Fruit fly (Drosophila melanogaster): Measurements from ENCODE around the gene CheA84a.

The CheA84a gene

DNA sequence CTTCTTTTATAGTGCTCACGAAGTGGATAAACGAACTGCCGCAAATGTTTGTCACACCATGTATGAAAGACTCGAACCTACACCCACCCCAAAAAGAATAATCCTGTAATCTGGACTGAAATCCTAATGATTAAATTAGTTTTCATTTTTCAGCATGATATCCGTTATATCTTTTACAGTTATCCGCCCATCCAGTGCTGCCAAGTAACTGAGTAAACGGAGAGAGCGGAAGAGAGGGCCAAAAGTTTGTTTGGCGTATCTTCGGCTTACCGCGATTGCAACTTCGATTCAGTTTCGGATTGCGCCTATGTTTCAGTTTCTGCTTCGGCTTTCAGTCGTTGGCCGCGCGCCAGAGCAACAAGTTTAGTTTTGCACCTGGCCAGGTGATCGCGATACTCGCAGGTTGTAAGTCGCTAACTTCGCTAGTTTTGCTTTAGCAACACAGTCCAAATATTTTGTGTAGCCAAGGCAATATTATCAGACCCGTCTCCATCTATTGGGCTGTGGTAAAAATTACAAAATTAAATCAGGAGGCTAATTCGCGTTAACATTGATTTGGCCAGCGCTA, 45.6 kb upstream of the CheA84a start, which contains the start of gene mtg (continued):
- no peak for TF ChIP-seq NC2α (GFP tag; optimal IDR thresholded peaks at IDR 0.05)
- 0 out of 2 replicates have a peak, but pooled peaks have one; percentile 11 for TF ChIP-seq CG13287 (GFP tag; IDR thresholded peaks at IDR 0.05; ENCODE audit: partially characterized antibody)
- peak; percentile 65 for TF ChIP-seq Jarid2 (GFP tag; optimal IDR thresholded peaks at IDR 0.05)
- no peak for TF ChIP-seq Hr39 (optimal IDR thresholded peaks at IDR 0.05)
- no peak for TF ChIP-seq CG5180 (GFP tag; optimal IDR thresholded peaks at IDR 0.05)
- TF ChIP-seq CG9609 (GFP tag; optimal IDR thresholded peaks at IDR 0.05), result no peak
- no peak for TF ChIP-seq peb (GFP tag; IDR thresholded peaks at IDR 0.05)
- TF ChIP-seq chinmo (GFP tag; IDR thresholded peaks at IDR 0.05; ENCODE audit: partially characterized antibody), result 0 out of 4 replicates have a peak, but pooled peaks have one; percentile 35
- no peak for TF ChIP-seq zf30C (GFP tag; optimal IDR thresholded peaks at IDR 0.05)
- TF ChIP-seq CG7556 (GFP tag; optimal IDR thresholded peaks at IDR 0.05), result no peak
- TF ChIP-seq D19B (GFP tag; optimal IDR thresholded peaks at IDR 0.05), result no peak
- no peak for TF ChIP-seq gt (GFP tag; IDR thresholded peaks at IDR 0.05)
- TF ChIP-seq CG10267 (tag; optimal IDR thresholded peaks at IDR 0.05), result no peak
- TF ChIP-seq CG1529 (GFP tag; optimal IDR thresholded peaks at IDR 0.05), result peak; percentile 69
- TF ChIP-seq C15 (GFP tag; IDR thresholded peaks at IDR 0.05), result no peak
- no peak for TF ChIP-seq Dek (tag; optimal IDR thresholded peaks at IDR 0.05)
- TF ChIP-seq CG34422 (GFP tag; IDR thresholded peaks at IDR 0.05), result peak; percentile 18; the same call in 1 of the 3 replicates
- no peak for TF ChIP-seq fd3F (GFP tag; optimal IDR thresholded peaks at IDR 0.05)
- TF ChIP-seq Ptx1 (GFP tag; IDR thresholded peaks at IDR 0.05), result no peak
- no peak for TF ChIP-seq tgo (GFP tag; IDR thresholded peaks at IDR 0.05)
- no peak for TF ChIP-seq emc (GFP tag; optimal IDR thresholded peaks at IDR 0.05)
- TF ChIP-seq CG2116 (GFP tag; optimal IDR thresholded peaks at IDR 0.05), result no peak
- TF ChIP-seq trem (tag; optimal IDR thresholded peaks at IDR 0.05), result no peak
- TF ChIP-seq CG17912 (GFP tag; optimal IDR thresholded peaks at IDR 0.05), result no peak
- TF ChIP-seq CG8281 (tag; optimal IDR thresholded peaks at IDR 0.05), result no peak
- no peak for TF ChIP-seq CG1024 (GFP tag; IDR thresholded peaks at IDR 0.05)
- TF ChIP-seq pfk (GFP tag; optimal IDR thresholded peaks at IDR 0.05), result no peak
- no peak for TF ChIP-seq dan (GFP tag; IDR thresholded peaks at IDR 0.05)
- no peak for TF ChIP-seq eve (GFP tag; optimal IDR thresholded peaks at IDR 0.05)
- TF ChIP-seq tx (GFP tag; optimal IDR thresholded peaks at IDR 0.05), result no peak
- no peak for TF ChIP-seq tin (GFP tag; optimal IDR thresholded peaks at IDR 0.05)
- TF ChIP-seq nerfin-2 (GFP tag; IDR thresholded peaks at IDR 0.05; ENCODE audit: partially characterized antibody), result no peak
- TF ChIP-seq CG12942 (GFP tag; optimal IDR thresholded peaks at IDR 0.05), result no peak
- no peak for TF ChIP-seq Vsx1 (GFP tag; optimal IDR thresholded peaks at IDR 0.05)
- no peak; the same call in 2 of the 3 replicates for TF ChIP-seq ci (GFP tag; IDR thresholded peaks at IDR 0.05)
- no peak for TF ChIP-seq Gug (GFP tag; IDR thresholded peaks at IDR 0.05)
- no peak for TF ChIP-seq Spps (tag; optimal IDR thresholded peaks at IDR 0.05)
- no peak for TF ChIP-seq usp (GFP tag; optimal IDR thresholded peaks at IDR 0.05)
- no peak for TF ChIP-seq Hmx (GFP tag; optimal IDR thresholded peaks at IDR 0.05)
- no peak for TF ChIP-seq Dfd (GFP tag; optimal IDR thresholded peaks at IDR 0.05)
- no peak for TF ChIP-seq Hr51 (GFP tag; optimal IDR thresholded peaks at IDR 0.05)
- TF ChIP-seq ham (GFP tag; IDR thresholded peaks at IDR 0.05), result no peak
- TF ChIP-seq sna (GFP tag; IDR thresholded peaks at IDR 0.05; ENCODE audit: partially characterized antibody), result no peak
- TF ChIP-seq dmrt11E (tag; optimal IDR thresholded peaks at IDR 0.05), result no peak
- TF ChIP-seq CG12071 (GFP tag; optimal IDR thresholded peaks at IDR 0.05), result no peak
- no peak for TF ChIP-seq CG16779 (GFP tag; IDR thresholded peaks at IDR 0.05)
- no peak for TF ChIP-seq crp (GFP tag; optimal IDR thresholded peaks at IDR 0.05)
- TF ChIP-seq unc-4 (GFP tag; IDR thresholded peaks at IDR 0.05; ENCODE audit: partially characterized antibody), result no peak
- peak in 1 of 2 experiments; percentile 20 for TF ChIP-seq Trl (optimal IDR thresholded peaks at IDR 0.05)
- TF ChIP-seq Trl (GFP tag; optimal IDR thresholded peaks at IDR 0.05), result no peak
- TF ChIP-seq sd (tag; optimal IDR thresholded peaks at IDR 0.05), result no peak
